Fruit fly (Drosophila melanogaster) whole organism, embryonic: ENCODE data around the gene CG46303.
A peak's percentile ranks its signal among the peaks of the same experiment; 100 is the strongest.

Experiments used
- Bteb2 ChIP-seq: fragments of 200-800 bp; sonication (Bioruptor generic); optimal IDR thresholded peaks from 2 replicates; lab custom pipeline; 2016; ENCODE audit warnings: missing biosample characterization, missing genetic modification characterization
- C15 ChIP-seq: fragments of 200-800 bp; sonication (Bioruptor generic); IDR thresholded peaks from 3 replicates; pipeline ENCODE4 v1.3.6; 2022; ENCODE audit warnings: missing biosample characterization, missing genetic modification characterization
- CG11456 ChIP-seq: fragments of 200-800 bp; sonication (Bioruptor generic); IDR thresholded peaks from 3 replicates; pipeline ENCODE4 v1.3.6; 2022; ENCODE audit warnings: missing biosample characterization, missing genetic modification characterization
- CG11723 ChIP-seq: fragments of 200-800 bp; sonication (Bioruptor generic); optimal IDR thresholded peaks from 2 replicates; lab custom pipeline; 2017; ENCODE audit warnings: missing biosample characterization, mild to moderate bottlenecking, missing genetic modification characterization
- CG1602 ChIP-seq: fragments of 200-800 bp; sonication (Bioruptor generic); optimal IDR thresholded peaks from 3 replicates; lab custom pipeline; 2016; ENCODE audit warnings: missing biosample characterization, missing genetic modification characterization
- CG1792 ChIP-seq: fragments of 200-800 bp; sonication (Bioruptor generic); optimal IDR thresholded peaks from 2 replicates; lab custom pipeline; 2016; ENCODE audit warnings: missing biosample characterization, missing genetic modification characterization
- CG18262 ChIP-seq: fragments of 200-800 bp; optimal IDR thresholded peaks from 3 replicates; lab custom pipeline; 2019; ENCODE audit warnings: missing biosample characterization, mild to moderate bottlenecking, missing genetic modification characterization, moderate library complexity
- CG18764 ChIP-seq: fragments of 200-800 bp; sonication (Bioruptor generic); optimal IDR thresholded peaks from 3 replicates; lab custom pipeline; 2016; ENCODE audit warnings: missing biosample characterization, missing genetic modification characterization
- CG2199 ChIP-seq: fragments of 200-800 bp; sonication (Bioruptor generic); IDR thresholded peaks from 3 replicates; pipeline ENCODE4 v1.3.6; 2022; ENCODE audit warnings: missing biosample characterization, missing genetic modification characterization
- CG2889 ChIP-seq: fragments of 200-800 bp; sonication (Bioruptor generic); IDR thresholded peaks from 3 replicates; pipeline ENCODE4 v1.3.6; 2022; ENCODE audit warnings: missing biosample characterization, missing genetic modification characterization
- CG32532 ChIP-seq: fragments of 200-800 bp; sonication (Bioruptor generic); IDR thresholded peaks from 2 replicates; pipeline ENCODE4 v1.3.6; 2022; ENCODE audit warnings: missing biosample characterization, missing genetic modification characterization
- CG34376 ChIP-seq: fragments of 200-800 bp; sonication (Bioruptor generic); optimal IDR thresholded peaks from 2 replicates; lab custom pipeline; 2018; ENCODE audit warnings: missing biosample characterization, mild to moderate bottlenecking, missing genetic modification characterization
- CG4404 ChIP-seq: fragments of 200-800 bp; sonication (Bioruptor generic); IDR thresholded peaks from 2 replicates; pipeline ENCODE4 v1.3.6; 2022; ENCODE audit warnings: missing biosample characterization, missing genetic modification characterization
- CG4617 ChIP-seq: fragments of 200-800 bp; sonication (Bioruptor generic); optimal IDR thresholded peaks from 3 replicates; lab custom pipeline; 2016; ENCODE audit warnings: missing biosample characterization, missing genetic modification characterization, borderline replicate concordance
- CG4820 ChIP-seq: fragments of 200-800 bp; sonication (Bioruptor generic); optimal IDR thresholded peaks from 3 replicates; lab custom pipeline; 2016; ENCODE audit warnings: missing biosample characterization, missing genetic modification characterization
- CG6175 ChIP-seq: fragments of 200-800 bp; sonication (Bioruptor generic); IDR thresholded peaks from 3 replicates; pipeline ENCODE4 v1.3.6; 2022; ENCODE audit warnings: missing biosample characterization, missing genetic modification characterization
- CG6654 ChIP-seq: fragments of 200-800 bp; sonication (Bioruptor generic); optimal IDR thresholded peaks from 2 replicates; lab custom pipeline; 2017; ENCODE audit warnings: missing biosample characterization, mild to moderate bottlenecking, missing genetic modification characterization
- CG7928 ChIP-seq: fragments of 200-800 bp; sonication (Bioruptor generic); optimal IDR thresholded peaks from 2 replicates; lab custom pipeline; 2017; ENCODE audit warnings: missing biosample characterization, mild to moderate bottlenecking, missing genetic modification characterization
- CG8478 ChIP-seq: fragments of >200 bp; optimal IDR thresholded peaks from 2 replicates; lab custom pipeline; 2018
- Chrac-16 ChIP-seq: fragments of 200-800 bp; sonication (Bioruptor generic); optimal IDR thresholded peaks from 3 replicates; lab custom pipeline; 2016; ENCODE audit warnings: missing biosample characterization, missing genetic modification characterization
- CrebB ChIP-seq: fragments of 200-800 bp; sonication (Bioruptor generic); optimal IDR thresholded peaks from 3 replicates; lab custom pipeline; 2018; ENCODE audit warnings: missing biosample characterization, mild to moderate bottlenecking, missing genetic modification characterization
- Dip3 ChIP-seq: fragments of 200-800 bp; sonication (Bioruptor generic); optimal IDR thresholded peaks from 3 replicates; lab custom pipeline; 2016; ENCODE audit warnings: missing biosample characterization, missing genetic modification characterization
- E2f2 ChIP-seq: fragments of 200-800 bp; sonication (Bioruptor generic); IDR thresholded peaks from 2 replicates; pipeline ENCODE4 v1.3.6; 2022; ENCODE audit warnings: missing biosample characterization, missing genetic modification characterization
- Fer1 ChIP-seq: fragments of 200-800 bp; sonication (Bioruptor generic); optimal IDR thresholded peaks from 2 replicates; lab custom pipeline; 2017; ENCODE audit warnings: missing biosample characterization, mild to moderate bottlenecking, missing genetic modification characterization
- Fer3 ChIP-seq: fragments of 200-800 bp; sonication (Bioruptor generic); optimal IDR thresholded peaks from 2 replicates; lab custom pipeline; 2018; ENCODE audit warnings: missing biosample characterization, mild to moderate bottlenecking, missing genetic modification characterization, moderate library complexity
- H2.0 ChIP-seq: fragments of 200-800 bp; sonication (Bioruptor generic); IDR thresholded peaks from 2 replicates; pipeline ENCODE4 v1.3.6; 2022; ENCODE audit warnings: missing biosample characterization, missing genetic modification characterization
- HLHmδ ChIP-seq: fragments of 200-800 bp; sonication (Bioruptor generic); optimal IDR thresholded peaks from 2 replicates; lab custom pipeline; 2018; ENCODE audit warnings: missing biosample characterization, mild to moderate bottlenecking, missing genetic modification characterization, moderate library complexity
- Hmx ChIP-seq: fragments of 200-800 bp; sonication (Bioruptor generic); optimal IDR thresholded peaks from 2 replicates; lab custom pipeline; 2016; ENCODE audit warnings: missing biosample characterization, missing genetic modification characterization
- Hr39 ChIP-seq: fragments of >200 bp; optimal IDR thresholded peaks from 2 replicates; lab custom pipeline; 2017
- Kr ChIP-seq: fragments of 200-800 bp; sonication (Bioruptor generic); optimal IDR thresholded peaks from 2 replicates; lab custom pipeline; 2017; ENCODE audit warnings: missing biosample characterization, mild to moderate bottlenecking, missing genetic modification characterization
- Opbp ChIP-seq: fragments of 200-800 bp; sonication (Bioruptor generic); IDR thresholded peaks from 3 replicates; pipeline ENCODE4 v1.3.6; 2022; ENCODE audit warnings: missing biosample characterization, missing genetic modification characterization; ENCODE audit not compliant: partially characterized antibody
- PHDP ChIP-seq: fragments of 200-800 bp; sonication (Bioruptor generic); optimal IDR thresholded peaks from 3 replicates; lab custom pipeline; 2018; ENCODE audit warnings: missing biosample characterization, mild to moderate bottlenecking, missing genetic modification characterization, moderate library complexity
- Rx ChIP-seq: fragments of 200-800 bp; sonication (Bioruptor generic); IDR thresholded peaks from 2 replicates; pipeline ENCODE4 v1.3.6; 2022; ENCODE audit warnings: missing biosample characterization, missing genetic modification characterization
- Sin3A ChIP-seq: fragments of >200 bp; optimal IDR thresholded peaks from 2 replicates; lab custom pipeline; 2018
- Taf1 ChIP-seq: fragments of 200-800 bp; sonication (Bioruptor generic); IDR thresholded peaks from 2 replicates; pipeline ENCODE4 v1.3.6; 2022; ENCODE audit warnings: missing biosample characterization, missing genetic modification characterization
- Usf ChIP-seq: fragments of 200-800 bp; sonication (Bioruptor generic); optimal IDR thresholded peaks from 2 replicates; lab custom pipeline; 2017; ENCODE audit warnings: missing genotype, missing biosample characterization, missing genetic modification characterization
- aop ChIP-seq: fragments of 200-800 bp; sonication (Bioruptor generic); IDR thresholded peaks from 2 replicates; pipeline ENCODE4 v1.3.6; 2022; ENCODE audit warnings: missing biosample characterization, missing genetic modification characterization
- ap ChIP-seq: fragments of 200-800 bp; sonication (Bioruptor generic); IDR thresholded peaks from 2 replicates; pipeline ENCODE4 v1.3.6; 2022; ENCODE audit warnings: missing biosample characterization, missing genetic modification characterization
- bab2 ChIP-seq: fragments of 200-800 bp; sonication (Bioruptor generic); optimal IDR thresholded peaks from 2 replicates; lab custom pipeline; 2016; ENCODE audit warnings: missing biosample characterization, missing genetic modification characterization
- cg ChIP-seq: fragments of 200-800 bp; sonication (Bioruptor generic); optimal IDR thresholded peaks from 3 replicates; lab custom pipeline; 2019; ENCODE audit warnings: missing biosample characterization, mild to moderate bottlenecking, missing genetic modification characterization, moderate library complexity
- dpn ChIP-seq, 2 experiments: fragments of 200-800 bp; sonication (Bioruptor generic); optimal IDR thresholded peaks; 3 replicates each; lab custom pipeline; 2016; ENCODE audit warnings: missing biosample characterization in 2 of 2, missing genetic modification characterization in 2 of 2
- fd3F ChIP-seq: fragments of 200-800 bp; sonication (Bioruptor generic); optimal IDR thresholded peaks from 2 replicates; lab custom pipeline; 2018; ENCODE audit warnings: missing biosample characterization, mild to moderate bottlenecking, missing genetic modification characterization, moderate library complexity
- gem ChIP-seq: fragments of 200-800 bp; sonication (Bioruptor generic); optimal IDR thresholded peaks from 2 replicates; lab custom pipeline; 2019; ENCODE audit warnings: missing biosample characterization, mild to moderate bottlenecking, missing genetic modification characterization, moderate library complexity
- her ChIP-seq: fragments of 200-800 bp; sonication (Bioruptor generic); optimal IDR thresholded peaks from 2 replicates; lab custom pipeline; 2016; ENCODE audit warnings: missing biosample characterization, missing genetic modification characterization
- kni ChIP-seq: fragments of 200-800 bp; sonication (Bioruptor generic); optimal IDR thresholded peaks from 3 replicates; lab custom pipeline; 2017; ENCODE audit warnings: mild to moderate bottlenecking, missing biosample characterization, missing genetic modification reagents, missing genetic modification characterization
- lbe ChIP-seq: fragments of 200-800 bp; sonication (Bioruptor generic); optimal IDR thresholded peaks from 2 replicates; lab custom pipeline; 2016; ENCODE audit warnings: missing biosample characterization, mild to moderate bottlenecking, missing genetic modification characterization
- oc ChIP-seq: fragments of 200-800 bp; sonication (Bioruptor generic); optimal IDR thresholded peaks from 2 replicates; lab custom pipeline; 2018; ENCODE audit warnings: missing biosample characterization, mild to moderate bottlenecking, missing genetic modification characterization, moderate library complexity
- onecut ChIP-seq: fragments of 200-800 bp; sonication (Bioruptor generic); IDR thresholded peaks from 2 replicates; pipeline ENCODE4 v1.3.6; 2022; ENCODE audit warnings: missing biosample characterization, missing genetic modification characterization
- shn ChIP-seq: fragments of 200-800 bp; sonication (Bioruptor generic); optimal IDR thresholded peaks from 3 replicates; lab custom pipeline; 2016; ENCODE audit warnings: missing biosample characterization, missing genetic modification characterization
- slbo ChIP-seq: fragments of 200-800 bp; sonication (Bioruptor generic); IDR thresholded peaks from 2 replicates; pipeline ENCODE4 v1.3.6; 2022; ENCODE audit warnings: missing biosample characterization, missing genetic modification characterization
- sr ChIP-seq: fragments of 200-800 bp; sonication (Bioruptor generic); IDR thresholded peaks from 3 replicates; pipeline ENCODE4 v1.3.6; 2022; ENCODE audit warnings: missing biosample characterization, missing genetic modification characterization
- stwl ChIP-seq: fragments of 200-800 bp; sonication (Bioruptor generic); optimal IDR thresholded peaks from 3 replicates; lab custom pipeline; 2018; ENCODE audit warnings: missing biosample characterization, mild to moderate bottlenecking, missing genetic modification characterization, moderate library complexity
- sug ChIP-seq: fragments of 200-800 bp; optimal IDR thresholded peaks from 2 replicates; lab custom pipeline; 2019; ENCODE audit warnings: missing biosample characterization, mild to moderate bottlenecking, missing genetic modification characterization, moderate library complexity

The CG46303 gene

dm6 chr3R:5833948-5834504 lies 12.3 kb downstream of the CG46303 start:
- TF ChIP-seq CG1602 (GFP tag; lab: Kevin White, UChicago) = no peak
- TF ChIP-seq CG8478 = no peak
- TF ChIP-seq H2.0 (GFP tag; lab: Robert Waterston, UW) = no peak; the same call in 1 of the 2 replicates
- no peak for TF ChIP-seq Bteb2 (GFP tag; lab: Kevin White, UChicago)
- TF ChIP-seq CG1792 (GFP tag; lab: Kevin White, UChicago) = no peak
- TF ChIP-seq PHDP (tag; lab: Kevin White, UChicago) = no peak
- no peak for TF ChIP-seq cg (GFP tag; lab: Kevin White, UChicago)
- TF ChIP-seq Fer3 (tag; lab: Kevin White, UChicago) = no peak
- no peak for TF ChIP-seq CG18262 (tag; lab: Kevin White, UChicago)
- TF ChIP-seq dpn (GFP tag; optimal IDR thresholded peaks at IDR 0.05; lab: Kevin White, UChicago) = peak in 1 of 2 experiments; percentile 11
- peak; percentile 40; the same call in 1 of the 2 replicates for TF ChIP-seq CG32532
- TF ChIP-seq onecut (GFP tag; lab: Robert Waterston, UW) = no peak
- TF ChIP-seq Kr (GFP tag; lab: Kevin White, UChicago) = no peak
- TF ChIP-seq CG6654 (GFP tag; lab: Kevin White, UChicago) = no peak
- no peak for TF ChIP-seq Opbp (GFP tag; lab: Robert Waterston, UW)
- TF ChIP-seq CG4404 (GFP tag; lab: Robert Waterston, UW) = no peak
- no peak for TF ChIP-seq CG11723 (GFP tag; lab: Kevin White, UChicago)
- TF ChIP-seq Rx (GFP tag; lab: Robert Waterston, UW) = no peak
- TF ChIP-seq Chrac-16 = no peak
- TF ChIP-seq E2f2 (GFP tag; lab: Robert Waterston, UW) = no peak
- peak; percentile 44 for TF ChIP-seq gem (tag; lab: Kevin White, UChicago)
- no peak for TF ChIP-seq HLHmδ (GFP tag; lab: Kevin White, UChicago)
- TF ChIP-seq Taf1 (GFP tag; lab: Robert Waterston, UW) = no peak
- no peak for TF ChIP-seq CG6175 (GFP tag; lab: Robert Waterston, UW)
- TF ChIP-seq shn (GFP tag; lab: Kevin White, UChicago) = no peak
- TF ChIP-seq CG11456 (GFP tag; lab: Robert Waterston, UW) = no peak
- no peak for TF ChIP-seq CrebB (tag; lab: Kevin White, UChicago)
- TF ChIP-seq Hr39 (lab: Kevin White, UChicago) = no peak
- TF ChIP-seq CG18764 (GFP tag; lab: Kevin White, UChicago) = no peak
- TF ChIP-seq ap (GFP tag; lab: Robert Waterston, UW) = peak; percentile 16; the same call in 1 of the 2 replicates
- TF ChIP-seq fd3F (GFP tag; lab: Kevin White, UChicago) = no peak
- peak; percentile 9 for TF ChIP-seq CG4820
- TF ChIP-seq Sin3A (lab: Kevin White, UChicago) = no peak
- no peak for TF ChIP-seq Dip3 (GFP tag; lab: Kevin White, UChicago)
- no peak for TF ChIP-seq Usf
- no peak for TF ChIP-seq sug
- TF ChIP-seq kni (GFP tag; lab: Kevin White, UChicago) = no peak
- no peak for TF ChIP-seq CG2889 (GFP tag; lab: Robert Waterston, UW)
- no peak for TF ChIP-seq CG7928
- no peak for TF ChIP-seq aop
- TF ChIP-seq bab2 (GFP tag; lab: Kevin White, UChicago) = no peak
- no peak for TF ChIP-seq her (GFP tag; lab: Kevin White, UChicago)
- TF ChIP-seq Fer1 (GFP tag; lab: Kevin White, UChicago) = no peak
- no peak for TF ChIP-seq CG34376 (GFP tag; lab: Kevin White, UChicago)
- TF ChIP-seq lbe = peak; percentile 49
- TF ChIP-seq Hmx (GFP tag; lab: Kevin White, UChicago) = no peak
- TF ChIP-seq sr (GFP tag; lab: Robert Waterston, UW) = no peak
- 0 out of 2 replicates have a peak, but pooled peaks have one; percentile 14 for TF ChIP-seq slbo (GFP tag; lab: Robert Waterston, UW)
- TF ChIP-seq CG4617 (GFP tag; lab: Kevin White, UChicago) = no peak
- TF ChIP-seq C15 (GFP tag; lab: Robert Waterston, UW) = 0 out of 3 replicates have a peak, but pooled peaks have one; percentile 19
- TF ChIP-seq CG2199 (GFP tag; lab: Robert Waterston, UW) = no peak
- TF ChIP-seq stwl (tag; lab: Kevin White, UChicago) = no peak
- no peak for TF ChIP-seq oc (tag; lab: Kevin White, UChicago)
